Fruit fly (Drosophila melanogaster): ENCODE measurements around the gene CG43061.

CG43061 gene

DNA sequence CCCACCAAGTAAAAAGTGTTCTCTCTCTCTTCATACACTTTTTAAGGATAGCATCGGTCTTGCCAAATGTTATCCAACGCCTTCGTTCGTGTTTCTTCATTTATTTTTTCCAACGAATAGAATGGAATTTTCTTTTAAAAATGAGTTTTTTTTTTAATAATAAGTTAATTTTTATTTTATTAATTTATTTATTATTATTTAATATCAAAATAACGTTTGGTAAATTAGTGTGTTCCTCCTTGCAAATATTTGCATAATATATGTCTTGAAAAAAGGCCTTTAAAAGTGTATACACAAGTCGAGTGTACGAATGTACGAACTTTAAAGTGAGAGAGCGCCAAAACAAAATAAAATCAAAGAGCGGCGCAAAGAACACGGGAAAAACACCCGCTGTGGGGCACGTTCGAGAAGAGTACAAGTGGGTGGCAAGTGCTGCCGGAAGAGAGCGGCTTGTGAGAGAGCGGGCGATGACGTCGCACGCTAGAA lies 22.2 kb upstream of the CG43061 start (continued):
- TF ChIP-seq MESR4 (GFP tag; optimal IDR thresholded peaks at IDR 0.05), result no peak
- TF ChIP-seq Vsx1 (GFP tag; optimal IDR thresholded peaks at IDR 0.05), result no peak
- peak; percentile 83 for TF ChIP-seq HHEX (GFP tag; optimal IDR thresholded peaks at IDR 0.05)
- peak; percentile 55 for TF ChIP-seq ind (GFP tag; optimal IDR thresholded peaks at IDR 0.05)
- peak; percentile 86 for TF ChIP-seq CG3163 (GFP tag; optimal IDR thresholded peaks at IDR 0.05)
- no peak for TF ChIP-seq B-H2 (GFP tag; optimal IDR thresholded peaks at IDR 0.05)
- TF ChIP-seq CG4854 (GFP tag; optimal IDR thresholded peaks at IDR 0.05), result no peak
- peak; percentile 72 for TF ChIP-seq Xrp1 (GFP tag; IDR thresholded peaks at IDR 0.05)
- TF ChIP-seq pb (GFP tag; optimal IDR thresholded peaks at IDR 0.05), result no peak
- TF ChIP-seq CG33213 (GFP tag; optimal IDR thresholded peaks at IDR 0.05), result no peak
- TF ChIP-seq repo (GFP tag; optimal IDR thresholded peaks at IDR 0.05), result no peak
- TF ChIP-seq CG6689 (GFP tag; IDR thresholded peaks at IDR 0.05), result peak; percentile 78
- peak; percentile 81 for TF ChIP-seq bcd (GFP tag; optimal IDR thresholded peaks at IDR 0.05)
- TF ChIP-seq Oli (tag; optimal IDR thresholded peaks at IDR 0.05), result peak; percentile 92
- peak; percentile 23 for TF ChIP-seq CTCF (GFP tag; optimal IDR thresholded peaks at IDR 0.05)
- TF ChIP-seq CG13123 (GFP tag; optimal IDR thresholded peaks at IDR 0.05), result peak; percentile 53
- peak; percentile 28; the same call in 1 of the 2 replicates for TF ChIP-seq Ada2b (GFP tag; IDR thresholded peaks at IDR 0.05)
- TF ChIP-seq Eip74EF (GFP tag; optimal IDR thresholded peaks at IDR 0.05), result peak in 1 of 2 experiments; percentile 88
- peak; percentile 33 for TF ChIP-seq CG15073 (GFP tag; optimal IDR thresholded peaks at IDR 0.05)
- TF ChIP-seq dimm (GFP tag; IDR thresholded peaks at IDR 0.05), result no peak; the same call in 1 of the 2 replicates
- TF ChIP-seq CoRest (tag; optimal IDR thresholded peaks at IDR 0.05), result peak; percentile 97
- TF ChIP-seq CG9727 (GFP tag; optimal IDR thresholded peaks at IDR 0.05), result peak; percentile 79
- no peak for TF ChIP-seq ham (GFP tag; IDR thresholded peaks at IDR 0.05)
- TF ChIP-seq bab2 (GFP tag; optimal IDR thresholded peaks at IDR 0.05), result peak; percentile 6
- no peak for TF ChIP-seq gfzf (GFP tag; optimal IDR thresholded peaks at IDR 0.05)
- TF ChIP-seq Dad (GFP tag; optimal IDR thresholded peaks at IDR 0.05), result no peak
- TF ChIP-seq CG10366 (GFP tag; IDR thresholded peaks at IDR 0.05), result peak; percentile 81
- TF ChIP-seq esg (GFP tag; conservative IDR thresholded peaks at IDR 0.05), result peak; percentile 81
- TF ChIP-seq vfl (GFP tag; optimal IDR thresholded peaks at IDR 0.05), result no peak
- TF ChIP-seq CG1529 (GFP tag; optimal IDR thresholded peaks at IDR 0.05), result no peak
- peak; percentile 72 for TF ChIP-seq CG2202 (tag; optimal IDR thresholded peaks at IDR 0.05)
- peak; percentile 85 for TF ChIP-seq CG10431 (GFP tag; optimal IDR thresholded peaks at IDR 0.05)
- TF ChIP-seq CG7839 (tag; optimal IDR thresholded peaks at IDR 0.05), result peak; percentile 93
- TF ChIP-seq CG9797 (GFP tag; optimal IDR thresholded peaks at IDR 0.05), result no peak
- no peak for TF ChIP-seq CG4730 (GFP tag; IDR thresholded peaks at IDR 0.05)
- TF ChIP-seq Hand (GFP tag; optimal IDR thresholded peaks at IDR 0.05), result peak; percentile 91
- TF ChIP-seq CG13624 (GFP tag; optimal IDR thresholded peaks at IDR 0.05), result no peak
- no peak for TF ChIP-seq hkb (optimal IDR thresholded peaks at IDR 0.05)
- TF ChIP-seq hkb (GFP tag; IDR thresholded peaks at IDR 0.05), result peak; percentile 87
- peak; percentile 87 for TF ChIP-seq slbo (GFP tag; IDR thresholded peaks at IDR 0.05)
- peak; percentile 88 for TF ChIP-seq unpg (GFP tag; optimal IDR thresholded peaks at IDR 0.05)
- peak; percentile 32 for TF ChIP-seq tup (GFP tag; optimal IDR thresholded peaks at IDR 0.05)
- TF ChIP-seq D19B (GFP tag; optimal IDR thresholded peaks at IDR 0.05), result peak; percentile 19
- TF ChIP-seq hth (optimal IDR thresholded peaks at IDR 0.05), result no peak
- TF ChIP-seq CG14667 (GFP tag; IDR thresholded peaks at IDR 0.05), result peak; percentile 61
- TF ChIP-seq Kr (GFP tag; optimal IDR thresholded peaks at IDR 0.05), result no peak
- 0 out of 2 replicates have a peak, but pooled peaks have one; percentile 26 for TF ChIP-seq ro (GFP tag; IDR thresholded peaks at IDR 0.05)
- TF ChIP-seq CG4282 (GFP tag; optimal IDR thresholded peaks at IDR 0.05), result no peak
- no peak for TF ChIP-seq sima (GFP tag; optimal IDR thresholded peaks at IDR 0.05)
- no peak for TF ChIP-seq CG8478 (optimal IDR thresholded peaks at IDR 0.05)
- TF ChIP-seq her (GFP tag; optimal IDR thresholded peaks at IDR 0.05), result no peak
- no peak for TF ChIP-seq pfk (GFP tag; optimal IDR thresholded peaks at IDR 0.05)
- peak; percentile 93 for TF ChIP-seq odd (GFP tag; optimal IDR thresholded peaks at IDR 0.05)

Data from whole organism, embryonic.